Fruit fly (Drosophila melanogaster): Measurements from ENCODE around the gene CG43394.

Gene CG43394

dm6 chr2L:8204996-8205567 lies 59.5 kb downstream of the CG43394 start, which contains the start of gene SLC5A11 (continued):
- TF ChIP-seq CG3919 (GFP tag; optimal IDR thresholded peaks at IDR 0.05) (peak; percentile 100), Hr38 (GFP tag; optimal IDR thresholded peaks at IDR 0.05) (no peak), cyc (GFP tag; optimal IDR thresholded peaks at IDR 0.05) (peak; percentile 99), CG11294 (GFP tag; IDR thresholded peaks at IDR 0.05) (peak; percentile 95), CG15336 (GFP tag; IDR thresholded peaks at IDR 0.05) (peak; percentile 100), Smox (GFP tag; optimal IDR thresholded peaks at IDR 0.05) (peak; percentile 96), Eip78C (GFP tag) (peak; percentile 100), Gug (GFP tag; IDR thresholded peaks at IDR 0.05) (peak; percentile 96), Ets96B (tag; optimal IDR thresholded peaks at IDR 0.05) (peak; percentile 79), Sox102F (GFP tag; optimal IDR thresholded peaks at IDR 0.05) (peak; percentile 94), CG10669 (GFP tag; optimal IDR thresholded peaks at IDR 0.05) (peak; percentile 94), dac (GFP tag; optimal IDR thresholded peaks at IDR 0.05) (peak; percentile 70), net (GFP tag; optimal IDR thresholded peaks at IDR 0.05) (peak; percentile 100), Met (GFP tag; optimal IDR thresholded peaks at IDR 0.05) (peak; percentile 98), lz (GFP tag; optimal IDR thresholded peaks at IDR 0.05) (peak; percentile 95), fkh (GFP tag; optimal IDR thresholded peaks at IDR 0.05) (peak; percentile 98), OdsH (GFP tag; optimal IDR thresholded peaks at IDR 0.05) (peak; percentile 97), vri (GFP tag; optimal IDR thresholded peaks at IDR 0.05) (peak; percentile 97), CG8632 (GFP tag; optimal IDR thresholded peaks at IDR 0.05) (peak; percentile 92), CG6163 (GFP tag; IDR thresholded peaks at IDR 0.05) (peak; percentile 100), CG3032 (tag; optimal IDR thresholded peaks at IDR 0.05) (peak; percentile 94), CG1621 (tag; optimal IDR thresholded peaks at IDR 0.05) (peak; percentile 85), acj6 (GFP tag; optimal IDR thresholded peaks at IDR 0.05) (peak; percentile 87), CG6792 (GFP tag; optimal IDR thresholded peaks at IDR 0.05) (peak; percentile 94), CG32006 (GFP tag; optimal IDR thresholded peaks at IDR 0.05) (peak; percentile 94), Hr39 (GFP tag; optimal IDR thresholded peaks at IDR 0.05) (peak; percentile 86), Hr4 (GFP tag; optimal IDR thresholded peaks at IDR 0.05) (peak; percentile 87), CG10631 (GFP tag; optimal IDR thresholded peaks at IDR 0.05) (peak; percentile 95), Blimp-1 (GFP tag; optimal IDR thresholded peaks at IDR 0.05) (peak; percentile 87), esn (GFP tag; optimal IDR thresholded peaks at IDR 0.05) (peak; percentile 98), CG11902 (GFP tag; optimal IDR thresholded peaks at IDR 0.05) (peak; percentile 99), CG8119 (GFP tag; IDR thresholded peaks at IDR 0.05) (peak; percentile 99), CG7368 (GFP tag; optimal IDR thresholded peaks at IDR 0.05) (peak; percentile 99)

dm6 chr2L:8205871-8206270 lies 60.3 kb downstream of the CG43394 start, which contains the start of gene CG8419:
TSS of gene CG8419 (plus strand) at chr2L:8206171.
- TF ChIP-seq Sox15 (GFP tag; optimal IDR thresholded peaks at IDR 0.05) (no peak), ss (GFP tag; optimal IDR thresholded peaks at IDR 0.05) (no peak), OdsH (GFP tag; optimal IDR thresholded peaks at IDR 0.05) (no peak), CG11294 (GFP tag; IDR thresholded peaks at IDR 0.05) (no peak), svp (GFP tag) (no peak), CG10631 (GFP tag; optimal IDR thresholded peaks at IDR 0.05) (no peak), Hr39 (GFP tag; optimal IDR thresholded peaks at IDR 0.05) (no peak), CG16779 (tag; optimal IDR thresholded peaks at IDR 0.05) (no peak), cyc (GFP tag; optimal IDR thresholded peaks at IDR 0.05) (no peak), CG1621 (tag; optimal IDR thresholded peaks at IDR 0.05) (no peak), CG31627 (GFP tag; optimal IDR thresholded peaks at IDR 0.05) (no peak), CG11762 (GFP tag; optimal IDR thresholded peaks at IDR 0.05; ENCODE audit: insufficient read depth) (no peak), CG6792 (GFP tag; optimal IDR thresholded peaks at IDR 0.05) (no peak), Sox14 (GFP tag; optimal IDR thresholded peaks at IDR 0.05) (no peak), CG9139 (GFP tag; optimal IDR thresholded peaks at IDR 0.05) (no peak), Eip75B (GFP tag; optimal IDR thresholded peaks at IDR 0.05) (no peak), CG8119 (GFP tag; IDR thresholded peaks at IDR 0.05) (no peak)

Measured in whole organism, prepupa.